Worm (Caenorhabditis elegans): Measurements from ENCODE around the gene sir-2.2.
A peak's percentile ranks its signal among the peaks of the same experiment; 100 is the strongest.

Gene sir-2.2

DNA sequence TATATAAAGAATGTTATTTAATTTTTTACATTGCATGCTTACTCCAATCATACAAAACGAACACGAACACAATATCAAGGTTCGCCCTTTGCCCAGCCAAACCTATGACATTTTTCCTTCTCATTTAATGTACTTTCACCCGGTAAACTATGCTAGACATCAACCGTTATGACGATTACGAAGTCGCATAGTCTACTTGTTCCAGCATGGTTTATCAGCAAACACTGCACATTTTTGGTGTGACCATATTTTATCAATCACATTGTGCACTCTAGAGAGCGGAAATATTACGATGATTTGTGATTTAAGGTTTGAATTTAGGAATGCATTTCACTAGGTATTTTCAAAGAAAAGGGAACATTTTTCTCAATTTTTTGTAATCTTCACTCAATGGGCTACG is 32.8 kb downstream of the sir-2.2 start (continued):
- TF ChIP-seq nhr-237 (tag; optimal IDR thresholded peaks at IDR 0.05) = no peak
- no peak for TF ChIP-seq nhr-6 (tag; optimal IDR thresholded peaks at IDR 0.05)
- TF ChIP-seq lir-3 (tag; optimal IDR thresholded peaks at IDR 0.05) = no peak
- TF ChIP-seq egl-43 (GFP tag; IDR thresholded peaks at IDR 0.05) = no peak
- no peak for TF ChIP-seq dmd-8 (GFP tag; IDR thresholded peaks at IDR 0.05)
- no peak for TF ChIP-seq nhr-41 (GFP tag; IDR thresholded peaks at IDR 0.05)
- no peak for TF ChIP-seq daf-12 (tag; optimal IDR thresholded peaks at IDR 0.05)
- peak; percentile 65 for TF ChIP-seq php-3 (GFP tag; IDR thresholded peaks at IDR 0.05)
- TF ChIP-seq set-16 (GFP tag; IDR thresholded peaks at IDR 0.05) = no peak
- TF ChIP-seq dve-1 (tag; optimal IDR thresholded peaks at IDR 0.05; ENCODE audit: insufficient read depth) = peak; percentile 88
- no peak for TF ChIP-seq spr-3 (GFP tag; optimal IDR thresholded peaks at IDR 0.05)
- TF ChIP-seq Y5F2A.4 (GFP tag; optimal IDR thresholded peaks at IDR 0.05) = no peak
- no peak for TF ChIP-seq Y105C5A.15 (GFP tag; IDR thresholded peaks at IDR 0.05)
- TF ChIP-seq unc-39 (tag; optimal IDR thresholded peaks at IDR 0.05) = no peak
- no peak for TF ChIP-seq ztf-7 (tag; optimal IDR thresholded peaks at IDR 0.05)
- TF ChIP-seq ceh-20 (GFP tag; IDR thresholded peaks at IDR 0.05) = no peak
- no peak for TF ChIP-seq lin-13 (GFP tag; optimal IDR thresholded peaks at IDR 0.05)
- no peak for TF ChIP-seq mdt-29 (GFP tag; IDR thresholded peaks at IDR 0.05)
- TF ChIP-seq F26F4.8 (GFP tag; conservative IDR thresholded peaks at IDR 0.05) = no peak
- TF ChIP-seq ZK546.5 (tag; optimal IDR thresholded peaks at IDR 0.05) = no peak
- TF ChIP-seq mes-2 (tag; optimal IDR thresholded peaks at IDR 0.05; ENCODE audit: poor library complexity, severe bottlenecking) = peak; percentile 4
- no peak for TF ChIP-seq Y75B8A.6 (GFP tag; IDR thresholded peaks at IDR 0.05)
- no peak for TF ChIP-seq F10B5.3 (tag; optimal IDR thresholded peaks at IDR 0.05)
- TF ChIP-seq duxl-1 (tag; optimal IDR thresholded peaks at IDR 0.05; ENCODE audit: poor library complexity) = no peak
- TF ChIP-seq dmd-6 (GFP tag; IDR thresholded peaks at IDR 0.05) = peak; percentile 97
- no peak for TF ChIP-seq daf-16 (GFP tag; optimal IDR thresholded peaks at IDR 0.05)
- TF ChIP-seq daf-16 (tag; optimal IDR thresholded peaks at IDR 0.05) = peak; percentile 65
- no peak for TF ChIP-seq nhr-76 (tag; optimal IDR thresholded peaks at IDR 0.05)
- no peak for TF ChIP-seq snpc-1.2 (GFP tag; IDR thresholded peaks at IDR 0.05)
- TF ChIP-seq zip-11 (GFP tag; IDR thresholded peaks at IDR 0.05) = no peak
- peak in 1 of 2 experiments; percentile 60 for TF ChIP-seq hif-1 (tag; optimal IDR thresholded peaks at IDR 0.05)
- no peak for TF ChIP-seq lin-29 (GFP tag; IDR thresholded peaks at IDR 0.05)
- TF ChIP-seq dpl-1 (GFP tag; optimal IDR thresholded peaks at IDR 0.05) = no peak
- no peak for TF ChIP-seq F44E2.7 (GFP tag; IDR thresholded peaks at IDR 0.05)
- TF ChIP-seq unc-62 (GFP tag; optimal IDR thresholded peaks at IDR 0.05 in 1 of 2) = peak in 1 of 2 experiments; percentile 89
- no peak for TF ChIP-seq unc-62 (tag; optimal IDR thresholded peaks at IDR 0.05)
- TF ChIP-seq R02D3.7 (tag; optimal IDR thresholded peaks at IDR 0.05) = no peak
- no peak for TF ChIP-seq D1046.2 (GFP tag; IDR thresholded peaks at IDR 0.05)
- TF ChIP-seq Y48G9A.11 (GFP tag; IDR thresholded peaks at IDR 0.05) = no peak
- no peak for TF ChIP-seq ceh-32 (tag; optimal IDR thresholded peaks at IDR 0.05; ENCODE audit: poor library complexity)
- no peak for TF ChIP-seq ctbp-1 (GFP tag; IDR thresholded peaks at IDR 0.05)
- no peak for TF ChIP-seq ceh-82 (tag; optimal IDR thresholded peaks at IDR 0.05)
- TF ChIP-seq sdz-12 (GFP tag; optimal IDR thresholded peaks at IDR 0.05) = no peak
- TF ChIP-seq nhr-42 (GFP tag; IDR thresholded peaks at IDR 0.05) = no peak
- TF ChIP-seq T20F7.1 (GFP tag; optimal IDR thresholded peaks at IDR 0.05) = peak; percentile 47
- no peak for TF ChIP-seq unc-130 (GFP tag; optimal IDR thresholded peaks at IDR 0.05)
- no peak for TF ChIP-seq daf-19 (GFP tag; conservative IDR thresholded peaks at IDR 0.05)
- no peak for TF ChIP-seq lin-1 (GFP tag; IDR thresholded peaks at IDR 0.05)
- no peak for TF ChIP-seq nhr-11 (tag; optimal IDR thresholded peaks at IDR 0.05)
- TF ChIP-seq ceh-44 (GFP tag; IDR thresholded peaks at IDR 0.05) = no peak
- TF ChIP-seq saeg-2 (GFP tag; IDR thresholded peaks at IDR 0.05) = no peak
- TF ChIP-seq hlh-11 (tag; optimal IDR thresholded peaks at IDR 0.05) = peak; percentile 83
- TF ChIP-seq pqm-1 (tag; optimal IDR thresholded peaks at IDR 0.05) = peak; percentile 55
